Worm (Caenorhabditis elegans) whole organism, L4/young adult: ENCODE results near the gene idpc-5.

Experiments
- W03F9.2 ChIP-seq: fragments of 150-350 bp; optimal IDR thresholded peaks from 2 replicates; lab custom pipeline; 2014; ENCODE audit warnings: missing biosample characterization, missing genetic modification characterization
- dao-5 ChIP-seq: sonication (generic microtip); optimal IDR thresholded peaks from 2 replicates; lab custom pipeline; 2016; ENCODE audit warnings: missing genotype, missing genetic modification characterization, moderate library complexity, missing compliant biosample characterization
- him-1 ChIP-seq: sonication (generic microtip); optimal IDR thresholded peaks from 2 replicates; lab custom pipeline; 2016; ENCODE audit warnings: missing genotype, missing genetic modification reagents, missing genetic modification characterization, missing compliant biosample characterization

The idpc-5 gene

ce11 chrV:9608256-9608655 is 14.5 kb downstream of the idpc-5 start, which contains the start of gene dop-2:
TSS of gene dop-2 (plus strand) at chrV:9608556.
- no peak for TF ChIP-seq dao-5
- no peak for TF ChIP-seq him-1 (tag; lab: Kevin White, UChicago)
- no peak for TF ChIP-seq W03F9.2

- TF ChIP-seq W03F9.2 = no peak
- no peak for TF ChIP-seq him-1 (tag; lab: Kevin White, UChicago)
- no peak for TF ChIP-seq dao-5
Observed at ce11 chrV:9590317-9590716, 32.4 kb downstream of the idpc-5 start, which contains the start of gene K09G1.2. TSS of gene K09G1.2 (plus strand) at chrV:9590617.

DNA sequence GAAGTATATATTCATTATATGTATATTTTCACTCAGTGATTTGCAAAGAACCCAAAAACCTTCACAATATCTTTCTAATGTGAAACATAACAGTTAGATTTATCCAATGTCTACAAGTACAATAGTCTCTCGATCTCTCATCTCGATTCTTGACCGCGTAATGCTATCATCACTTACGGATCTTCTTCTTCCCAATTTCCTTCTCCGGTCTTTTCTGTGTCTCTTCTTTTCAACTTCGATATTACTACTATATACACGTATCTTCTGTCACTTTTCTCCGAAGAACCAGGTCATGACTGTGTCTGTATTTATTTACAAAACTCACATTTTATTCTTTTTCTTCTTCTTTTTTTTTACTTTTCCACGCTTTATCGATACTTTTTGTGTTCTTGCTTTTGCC is 34.2 kb downstream of the idpc-5 start:
- TF ChIP-seq dao-5 (no peak), W03F9.2 (no peak), him-1 (tag; lab: Kevin White, UChicago) (no peak)

DNA sequence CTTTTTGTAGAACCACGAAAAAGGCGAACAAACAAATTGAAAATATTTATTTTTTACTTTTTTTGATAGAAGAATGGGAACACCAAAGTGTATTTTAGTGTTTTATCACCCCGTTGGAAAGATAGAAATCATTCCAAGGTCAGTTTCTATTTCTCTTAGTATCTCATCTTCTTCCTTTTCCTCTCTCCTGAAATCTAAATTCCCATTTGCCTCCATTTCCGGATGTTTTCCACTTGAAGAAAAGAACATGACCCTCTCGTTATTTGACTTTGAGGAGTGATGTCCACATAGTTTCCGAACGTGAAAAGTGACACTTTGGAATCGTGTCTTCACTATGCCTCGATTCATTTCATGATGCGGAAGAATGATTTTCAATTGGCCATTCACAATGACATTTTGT is 35.1 kb downstream of the idpc-5 start:
- TF ChIP-seq W03F9.2 (no peak), dao-5 (no peak), him-1 (tag; lab: Kevin White, UChicago) (no peak)

DNA sequence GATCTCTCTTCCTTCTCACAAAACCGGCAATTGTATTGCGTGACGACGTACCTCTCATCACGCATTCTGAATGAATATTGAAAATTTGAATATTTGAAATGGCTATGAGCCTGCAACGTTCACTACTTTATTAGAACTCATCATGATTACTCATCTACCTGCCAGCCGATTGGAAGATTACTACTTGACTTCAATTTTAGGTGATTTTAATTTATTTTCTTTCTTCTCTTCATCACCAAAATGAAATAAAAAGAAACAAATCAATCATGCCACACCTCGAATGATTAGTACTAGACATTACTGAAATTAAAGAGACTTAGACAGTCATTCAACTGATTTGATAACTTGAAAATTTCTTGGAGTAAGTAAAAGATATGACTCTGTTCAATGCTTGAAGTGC is 38.5 kb downstream of the idpc-5 start:
- TF ChIP-seq dao-5 = no peak
- no peak for TF ChIP-seq him-1 (tag; lab: Kevin White, UChicago)
- no peak for TF ChIP-seq W03F9.2

- TF ChIP-seq dao-5 = no peak
- TF ChIP-seq him-1 (tag; lab: Kevin White, UChicago) = no peak
- no peak for TF ChIP-seq W03F9.2
Observed at ce11 chrV:9583323-9583644, 39.5 kb downstream of the idpc-5 start, which contains the start of gene K09G1.1. TSS of gene K09G1.1 (plus strand) at chrV:9583545.

DNA sequence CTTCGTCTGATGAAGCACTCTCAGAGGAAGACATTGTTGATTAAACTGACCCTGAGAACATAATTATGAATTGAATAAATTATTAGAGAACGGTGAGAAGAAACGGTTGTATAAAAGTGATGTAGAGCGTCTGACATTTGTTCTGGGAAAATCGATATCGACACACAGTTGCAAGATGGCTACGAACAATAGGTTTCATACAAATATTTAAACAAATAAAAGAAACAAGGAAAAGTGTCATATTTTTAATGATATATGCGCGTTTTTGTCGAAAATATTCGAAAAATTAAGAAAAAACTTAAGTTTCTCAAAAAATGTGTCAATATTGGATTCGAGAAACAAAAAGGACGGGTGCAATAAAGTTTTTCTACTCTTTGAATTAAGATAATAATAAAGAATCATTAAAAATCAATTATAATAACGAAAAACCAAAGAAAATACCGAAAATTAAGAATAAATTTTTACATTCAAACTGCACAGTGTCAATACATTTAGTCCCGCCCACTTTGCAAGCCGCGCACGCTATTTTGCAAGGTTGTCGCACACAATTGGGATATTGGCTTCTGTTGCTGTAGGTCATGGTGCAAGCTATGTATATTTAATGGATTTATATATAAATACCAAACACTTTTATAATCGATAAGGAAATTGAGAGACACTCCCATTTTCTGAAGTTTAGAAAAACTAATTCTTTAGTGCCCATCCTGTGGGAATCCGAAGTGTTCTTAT is 40.0 kb downstream of the idpc-5 start, which contains the start of gene rtfo-1:
TSS of gene rtfo-1 (minus strand) at position 51 of the 729 bp plus-strand sequence.
- TF ChIP-seq W03F9.2 (no peak), dao-5 (no peak), him-1 (tag; lab: Kevin White, UChicago) (no peak)

DNA sequence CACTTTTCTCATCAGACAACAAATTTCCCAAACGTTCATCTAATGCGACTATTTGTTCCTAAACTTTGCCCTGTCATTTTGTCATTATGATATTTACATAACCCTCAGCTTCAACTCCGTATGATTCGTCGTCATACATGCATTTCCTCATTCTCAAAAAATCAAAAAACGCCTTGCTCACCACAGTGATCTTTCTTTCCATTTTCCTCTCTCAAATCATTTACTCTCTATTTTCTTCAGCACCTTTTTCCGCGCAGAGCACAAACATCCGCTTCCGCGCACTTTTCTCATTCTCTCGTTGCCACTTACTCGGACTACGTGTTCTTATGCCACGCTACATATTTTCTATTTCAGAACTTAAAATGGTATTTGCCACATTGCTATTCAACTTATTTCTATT is 45.7 kb downstream of the idpc-5 start, which contains the start of gene F25B3.2:
TSS of gene F25B3.2 (plus strand) at position 301 of the 400 bp plus-strand sequence.
- TF ChIP-seq him-1 (tag; lab: Kevin White, UChicago) (no peak), dao-5 (no peak), W03F9.2 (no peak)
